Worm (Caenorhabditis elegans) whole organism, L1 larva: ENCODE measurements around the gene let-19.

Experiments
- C16A3.4 ChIP-seq: fragments of 150-350 bp; optimal IDR thresholded peaks from 2 replicates; lab custom pipeline; 2014; ENCODE audit warnings: missing biosample characterization, missing genetic modification characterization
- Y116A8C.19 ChIP-seq: sonication (generic microtip); optimal IDR thresholded peaks from 2 replicates; lab custom pipeline; 2016; ENCODE audit warnings: missing compliant biosample characterization, missing genetic modification characterization, borderline replicate concordance
- aha-1 ChIP-seq: fragments of 150-350 bp; optimal IDR thresholded peaks from 2 replicates; lab custom pipeline; 2014; ENCODE audit warnings: missing biosample characterization, missing genetic modification characterization
- alr-1 ChIP-seq: fragments of 200-800 bp; sonication (Bioruptor generic); optimal IDR thresholded peaks from 2 replicates; lab custom pipeline; 2018; ENCODE audit warnings: borderline replicate concordance, mild to moderate bottlenecking, missing genetic modification characterization, missing compliant biosample characterization
- ceh-88 ChIP-seq: fragments of 200-800 bp; sonication (Bioruptor generic); IDR thresholded peaks from 2 replicates; pipeline ENCODE4 v1.3.6; 2022; ENCODE audit warnings: missing genetic modification characterization, missing compliant biosample characterization
- ces-1 ChIP-seq: fragments of 150-350 bp; optimal IDR thresholded peaks from 2 replicates; lab custom pipeline; 2014; ENCODE audit warnings: missing biosample characterization, missing genetic modification reagents, missing genetic modification characterization
- dpl-1 ChIP-seq, 3 experiments: fragments of 150-350 bp in 2 of 3; sonication (generic microtip) in 1 of 3; optimal IDR thresholded peaks; 2 replicates each; lab custom pipeline; 2014 to 2017; ENCODE audit warnings: missing biosample characterization in 3 of 3, missing genetic modification characterization in 3 of 3, missing genetic modification reagents in 3 of 3
- dsc-1 ChIP-seq: sonication (generic microtip); optimal IDR thresholded peaks from 2 replicates; lab custom pipeline; 2016; ENCODE audit warnings: mild to moderate bottlenecking, missing genetic modification characterization, missing compliant biosample characterization
- efl-1 ChIP-seq, 4 experiments: fragments of 150-350 bp; optimal IDR thresholded peaks in 3 of 4; peaks in 1 of 4; 1 replicate in 1 of 4; 2 replicates in 3 of 4; lab custom pipeline; 2014; ENCODE audit warnings: missing biosample characterization in 2 of 4, missing genetic modification characterization in 2 of 4, missing genetic modification reagents in 2 of 4
- efl-3 ChIP-seq: fragments of 200-800 bp; sonication (Bioruptor generic); optimal IDR thresholded peaks from 2 replicates; lab custom pipeline; 2018; ENCODE audit warnings: mild to moderate bottlenecking, missing genetic modification characterization, missing compliant biosample characterization
- egl-13 ChIP-seq: sonication (generic microtip); optimal IDR thresholded peaks from 2 replicates; lab custom pipeline; 2016; ENCODE audit warnings: missing genotype, missing genetic modification reagents, missing genetic modification characterization, missing compliant biosample characterization
- elt-3 ChIP-seq, 6 experiments: fragments of 150-350 bp in 1 of 6; sonication (generic microtip); optimal IDR thresholded peaks; 2 replicates each; lab custom pipeline; 2017 to 2018; ENCODE audit warnings: missing biosample characterization in 6 of 6, missing genetic modification characterization in 6 of 6, inconsistent platforms in 1 of 6
- ets-5 ChIP-seq: fragments of 200-800 bp; sonication (Bioruptor generic); IDR thresholded peaks from 2 replicates; pipeline ENCODE4 v1.3.6; 2022; ENCODE audit warnings: missing genetic modification characterization, missing compliant biosample characterization
- fkh-10 ChIP-seq: sonication (generic microtip); optimal IDR thresholded peaks from 2 replicates; lab custom pipeline; 2017; ENCODE audit warnings: missing biosample characterization, missing genetic modification reagents, missing genetic modification characterization
- fkh-8 ChIP-seq: sonication (generic microtip); optimal IDR thresholded peaks from 2 replicates; lab custom pipeline; 2016; ENCODE audit warnings: mild to moderate bottlenecking, missing genetic modification characterization, missing compliant biosample characterization
- grh-1 ChIP-seq: fragments of 200-800 bp; sonication (Bioruptor generic); IDR thresholded peaks from 2 replicates; pipeline ENCODE4 v1.3.6; 2022; ENCODE audit warnings: missing genetic modification reagents, missing genetic modification characterization, missing compliant biosample characterization
- hlh-17 ChIP-seq: fragments of 200-800 bp; sonication (Bioruptor generic); optimal IDR thresholded peaks from 2 replicates; lab custom pipeline; 2018; ENCODE audit warnings: missing genetic modification characterization, mild to moderate bottlenecking, missing compliant biosample characterization, moderate library complexity, borderline replicate concordance
- hlh-4 ChIP-seq: sonication (generic microtip); optimal IDR thresholded peaks from 2 replicates; lab custom pipeline; 2016; ENCODE audit warnings: mild to moderate bottlenecking, missing genetic modification characterization, missing compliant biosample characterization
- jun-1 ChIP-seq: fragments of 150-350 bp; optimal IDR thresholded peaks from 2 replicates; lab custom pipeline; 2014; ENCODE audit warnings: missing biosample characterization, missing genetic modification reagents, missing genetic modification characterization
- lin-13 ChIP-seq: fragments of 150-350 bp; optimal IDR thresholded peaks from 2 replicates; lab custom pipeline; 2014; ENCODE audit warnings: missing biosample characterization, missing genetic modification reagents, missing genetic modification characterization
- lin-14 ChIP-seq: fragments of 200-800 bp; sonication (Bioruptor generic); optimal IDR thresholded peaks from 2 replicates; lab custom pipeline; 2018; ENCODE audit warnings: mild to moderate bottlenecking, missing genetic modification characterization, moderate library complexity, missing compliant biosample characterization
- lin-35 ChIP-seq, 2 experiments: fragments of 150-350 bp; optimal IDR thresholded peaks; 2 replicates each; lab custom pipeline; 2014; ENCODE audit warnings: missing biosample characterization in 2 of 2, missing genetic modification characterization in 2 of 2, missing genetic modification reagents in 2 of 2
- lin-39 ChIP-seq: fragments of 150-350 bp; optimal IDR thresholded peaks from 2 replicates; lab custom pipeline; 2014; ENCODE audit warnings: missing biosample characterization, missing genetic modification reagents, missing genetic modification characterization
- lsy-2 ChIP-seq, 2 experiments: fragments of 150-350 bp; optimal IDR thresholded peaks; 2 replicates each; lab custom pipeline; 2014; ENCODE audit warnings: missing biosample characterization in 2 of 2, missing genetic modification characterization in 2 of 2
- mef-2 ChIP-seq: fragments of 150-350 bp; optimal IDR thresholded peaks from 2 replicates; lab custom pipeline; 2014; ENCODE audit warnings: missing biosample characterization, missing genetic modification characterization
- nhr-11 ChIP-seq: fragments of 150-350 bp; optimal IDR thresholded peaks from 2 replicates; lab custom pipeline; 2014; ENCODE audit warnings: missing biosample characterization, missing genetic modification characterization
- nhr-12 ChIP-seq: sonication (generic microtip); optimal IDR thresholded peaks from 2 replicates; lab custom pipeline; 2017; ENCODE audit warnings: missing biosample characterization, missing genetic modification characterization
- nhr-19 ChIP-seq: fragments of 200-800 bp; sonication (Bioruptor generic); conservative IDR thresholded peaks from 2 replicates; pipeline ENCODE4 v1.3.6; 2022; ENCODE audit warnings: missing genetic modification characterization, missing compliant biosample characterization
- nhr-20 ChIP-seq: sonication (generic microtip); optimal IDR thresholded peaks from 2 replicates; lab custom pipeline; 2016; ENCODE audit warnings: mild to moderate bottlenecking, missing genetic modification characterization, missing compliant biosample characterization
- nhr-237 ChIP-seq: fragments of 150-350 bp; optimal IDR thresholded peaks from 2 replicates; lab custom pipeline; 2014; ENCODE audit warnings: missing biosample characterization, missing genetic modification characterization
- nhr-71 ChIP-seq: sonication (generic microtip); optimal IDR thresholded peaks from 2 replicates; lab custom pipeline; 2016; ENCODE audit warnings: mild to moderate bottlenecking, missing genetic modification characterization, moderate library complexity, missing compliant biosample characterization
- nhr-77 ChIP-seq: fragments of 150-350 bp; optimal IDR thresholded peaks from 2 replicates; lab custom pipeline; 2014; ENCODE audit warnings: missing biosample characterization, missing genetic modification characterization
- nhr-85 ChIP-seq: sonication (generic microtip); peaks from one replicate; lab custom pipeline; 2016; ENCODE audit warnings: missing genetic modification characterization, inconsistent platforms, missing compliant biosample characterization
- pax-3 ChIP-seq: fragments of 200-800 bp; sonication (Bioruptor generic); optimal IDR thresholded peaks from 2 replicates; lab custom pipeline; 2018; ENCODE audit warnings: mild to moderate bottlenecking, missing genetic modification characterization, moderate library complexity, missing compliant biosample characterization
- skn-1 ChIP-seq: fragments of 150-350 bp; optimal IDR thresholded peaks from 2 replicates; lab custom pipeline; 2014; ENCODE audit warnings: missing biosample characterization, missing genetic modification characterization
- snpc-4 ChIP-seq: fragments of 150-350 bp; optimal IDR thresholded peaks from 2 replicates; lab custom pipeline; 2014; ENCODE audit warnings: missing biosample characterization, missing genetic modification characterization
- snu-23 ChIP-seq: sonication (generic microtip); optimal IDR thresholded peaks from 2 replicates; lab custom pipeline; 2016; ENCODE audit warnings: missing genetic modification characterization, missing compliant biosample characterization
- sox-4 ChIP-seq: sonication (generic microtip); optimal IDR thresholded peaks from 2 replicates; lab custom pipeline; 2016; ENCODE audit warnings: missing genetic modification characterization, missing compliant biosample characterization
- sup-37 ChIP-seq: fragments of 200-800 bp; sonication (Bioruptor generic); optimal IDR thresholded peaks from 2 replicates; lab custom pipeline; 2018; ENCODE audit warnings: mild to moderate bottlenecking, missing genetic modification characterization, missing compliant biosample characterization
- swsn-7 ChIP-seq: sonication (generic microtip); optimal IDR thresholded peaks from 2 replicates; lab custom pipeline; 2016; ENCODE audit warnings: missing genetic modification characterization, missing compliant biosample characterization
- tlp-1 ChIP-seq: fragments of 150-350 bp; optimal IDR thresholded peaks from 2 replicates; lab custom pipeline; 2014; ENCODE audit warnings: missing biosample characterization, missing genetic modification characterization
- unc-130 ChIP-seq: fragments of 150-350 bp; optimal IDR thresholded peaks from 2 replicates; lab custom pipeline; 2017; ENCODE audit warnings: missing biosample characterization, missing genetic modification characterization, inconsistent platforms
- unc-86 ChIP-seq: sonication (generic microtip); optimal IDR thresholded peaks from 2 replicates; lab custom pipeline; 2016; ENCODE audit warnings: missing genetic modification characterization, missing compliant biosample characterization
- unc-98 ChIP-seq: fragments of 200-800 bp; sonication (Bioruptor generic); IDR thresholded peaks from 2 replicates; pipeline ENCODE4 v1.3.6; 2022; ENCODE audit warnings: missing genetic modification characterization, missing compliant biosample characterization
- xbp-1 ChIP-seq: sonication (generic microtip); optimal IDR thresholded peaks from 2 replicates; lab custom pipeline; 2016; ENCODE audit warnings: missing genetic modification characterization, missing compliant biosample characterization
- zag-1 ChIP-seq: fragments of 150-350 bp; optimal IDR thresholded peaks from 2 replicates; lab custom pipeline; 2014; ENCODE audit warnings: missing biosample characterization, missing genetic modification characterization
- zip-4 ChIP-seq: fragments of 200-800 bp; sonication (Bioruptor generic); optimal IDR thresholded peaks from 2 replicates; lab custom pipeline; 2018; ENCODE audit warnings: mild to moderate bottlenecking, missing genetic modification characterization, moderate library complexity, missing compliant biosample characterization
- ztf-11 ChIP-seq, 2 experiments: sonication (generic microtip); optimal IDR thresholded peaks; 2 replicates each; lab custom pipeline; 2016 to 2017; ENCODE audit warnings: missing genetic modification characterization in 2 of 2, missing biosample characterization in 1 of 2, missing compliant biosample characterization in 1 of 2

Gene let-19

ce11 chrII:8811825-8812224 is 41.0 kb downstream of the let-19 start:
- no peak for TF ChIP-seq nhr-12 (tag; lab: Kevin White, UChicago)
- peak in 1 of 6 experiments; percentile 42 for TF ChIP-seq elt-3 (tag; optimal IDR thresholded peaks at IDR 0.05; lab: Kevin White, UChicago)
- peak; percentile 9 for TF ChIP-seq lin-13
- no peak for TF ChIP-seq efl-1 (optimal IDR thresholded peaks at IDR 0.05; lab: Kevin White, UChicago)
- no peak for TF ChIP-seq efl-1 (GFP tag; optimal IDR thresholded peaks at IDR 0.05 in 1 of 2; lab: Kevin White, UChicago)
- 0 out of 2 replicates have a peak, but pooled peaks have one; percentile 35 for TF ChIP-seq nhr-19 (GFP tag; lab: Robert Waterston, UW)
- TF ChIP-seq, all 84 proteins: peak for 3

- TF ChIP-seq efl-1 (optimal IDR thresholded peaks at IDR 0.05; lab: Kevin White, UChicago) (no peak), efl-1 (GFP tag; optimal IDR thresholded peaks at IDR 0.05 in 1 of 2; lab: Kevin White, UChicago) (peak in 1 of 2 experiments; percentile 45), elt-3 (tag; optimal IDR thresholded peaks at IDR 0.05; lab: Kevin White, UChicago) (peak in 1 of 6 experiments; percentile 23), ets-5 (GFP tag; lab: Robert Waterston, UW) (no peak)
Observed at ce11 chrII:8812346-8812745, 41.6 kb downstream of the let-19 start.

ce11 chrII:8813659-8814058 is 42.9 kb downstream of the let-19 start:
- TF ChIP-seq tlp-1, result no peak
- TF ChIP-seq zip-4 (GFP tag; lab: Kevin White, UChicago), result no peak
- no peak for TF ChIP-seq nhr-11 (tag; lab: Kevin White, UChicago)
- peak in 1 of 2 experiments; percentile 70 for TF ChIP-seq lin-35 (GFP tag; optimal IDR thresholded peaks at IDR 0.05; lab: Kevin White, UChicago)
- TF ChIP-seq unc-130 (tag; lab: Kevin White, UChicago), result peak; percentile 78
- TF ChIP-seq hlh-17 (GFP tag; lab: Kevin White, UChicago), result no peak
- no peak for TF ChIP-seq swsn-7 (tag; lab: Kevin White, UChicago)
- TF ChIP-seq fkh-8, result no peak
- TF ChIP-seq nhr-85 (tag; lab: Kevin White, UChicago), result peak; percentile 98
- no peak for TF ChIP-seq aha-1 (tag; lab: Kevin White, UChicago)
- TF ChIP-seq mef-2 (tag; lab: Kevin White, UChicago), result no peak
- peak; percentile 93 for TF ChIP-seq nhr-19 (GFP tag; lab: Robert Waterston, UW)
- TF ChIP-seq nhr-12 (tag; lab: Kevin White, UChicago), result no peak
- no peak for TF ChIP-seq unc-98 (GFP tag; lab: Robert Waterston, UW)
- peak; percentile 93 for TF ChIP-seq nhr-20
- TF ChIP-seq zag-1 (tag; lab: Kevin White, UChicago), result no peak
- no peak for TF ChIP-seq sox-4
- no peak for TF ChIP-seq Y116A8C.19 (tag; lab: Kevin White, UChicago)
- no peak for TF ChIP-seq snpc-4 (tag; lab: Kevin White, UChicago)
- TF ChIP-seq C16A3.4 (tag; lab: Kevin White, UChicago), result peak; percentile 70
- TF ChIP-seq lsy-2 (tag; optimal IDR thresholded peaks at IDR 0.05; lab: Kevin White, UChicago), result peak in 1 of 2 experiments; percentile 90
- TF ChIP-seq nhr-237, result no peak
- TF ChIP-seq hlh-4, result no peak
- no peak for TF ChIP-seq jun-1 (tag; lab: Kevin White, UChicago)
- TF ChIP-seq snu-23 (GFP tag; lab: Kevin White, UChicago), result peak; percentile 82
- no peak for TF ChIP-seq egl-13 (tag; lab: Kevin White, UChicago)
- no peak for TF ChIP-seq sup-37 (GFP tag; lab: Kevin White, UChicago)
- TF ChIP-seq skn-1 (tag; lab: Kevin White, UChicago), result no peak
- TF ChIP-seq fkh-10 (GFP tag; lab: Kevin White, UChicago), result no peak
- no peak for TF ChIP-seq ztf-11 (tag; optimal IDR thresholded peaks at IDR 0.05; lab: Kevin White, UChicago)
- TF ChIP-seq pax-3 (tag; lab: Kevin White, UChicago), result no peak
- TF ChIP-seq lin-39 (tag; lab: Kevin White, UChicago), result no peak
- no peak for TF ChIP-seq xbp-1
- no peak for TF ChIP-seq ces-1
- TF ChIP-seq nhr-77 (tag; lab: Kevin White, UChicago), result peak; percentile 10
- peak; percentile 89 for TF ChIP-seq nhr-71 (tag; lab: Kevin White, UChicago)
- TF ChIP-seq unc-86 (tag; lab: Kevin White, UChicago), result no peak
- TF ChIP-seq efl-3 (GFP tag; lab: Kevin White, UChicago), result no peak
- TF ChIP-seq alr-1 (tag; lab: Kevin White, UChicago), result no peak
- TF ChIP-seq lin-14, result peak; percentile 74
- no peak for TF ChIP-seq ceh-88 (GFP tag; lab: Robert Waterston, UW)
- TF ChIP-seq dpl-1 (GFP tag; optimal IDR thresholded peaks at IDR 0.05; lab: Kevin White, UChicago), result peak; percentile 1 to 24 (median 21)
- no peak for TF ChIP-seq dsc-1
- no peak for TF ChIP-seq grh-1 (GFP tag; lab: Robert Waterston, UW)
